Worm (Caenorhabditis elegans): ENCODE results near the gene math-25.

- TF ChIP-seq tbx-11 (GFP tag; IDR thresholded peaks at IDR 0.05) (no peak), flt-1 (GFP tag; IDR thresholded peaks at IDR 0.05) (no peak), ama-1 (optimal IDR thresholded peaks at IDR 0.05) (no peak), tbx-37 (GFP tag; conservative IDR thresholded peaks at IDR 0.05) (no peak), tra-4 (tag; optimal IDR thresholded peaks at IDR 0.05) (no peak), F13C5.2 (tag; optimal IDR thresholded peaks at IDR 0.05) (no peak), hnd-1 (tag; optimal IDR thresholded peaks at IDR 0.05) (no peak)
Measured at ce11 chrII:1901981-1902380, 6.1 kb downstream of the math-25 start, which contains the start of gene math-23.
